Worm (Caenorhabditis elegans): ENCODE measurements around the gene T02H6.11.

ce11 chrII:683467-683866 lies 17.5 kb downstream of the T02H6.11 start, which contains the start of gene T02H6.6:
- no peak for TF ChIP-seq him-1 (tag; optimal IDR thresholded peaks at IDR 0.05)
- TF ChIP-seq W03F9.2 (tag; optimal IDR thresholded peaks at IDR 0.05), result no peak

All from whole organism, L4/young adult.